Fruit fly (Drosophila melanogaster) whole organism, embryonic: ENCODE data around the gene orion.

ENCODE experiments used
- Asciz ChIP-seq: fragments of 200-800 bp; sonication (Bioruptor generic); optimal IDR thresholded peaks from 2 replicates; lab custom pipeline; 2017; ENCODE audit warnings: missing biosample characterization, mild to moderate bottlenecking, missing genetic modification characterization, missing genetic modification reagents
- Atf6 ChIP-seq: fragments of 200-800 bp; sonication (Bioruptor generic); IDR thresholded peaks from 2 replicates; pipeline ENCODE4 v1.3.6; 2022; ENCODE audit warnings: missing biosample characterization, missing genetic modification characterization
- CG1024 ChIP-seq: fragments of 200-800 bp; sonication (Bioruptor generic); IDR thresholded peaks from 2 replicates; pipeline ENCODE4 v1.3.6; 2022; ENCODE audit warnings: missing biosample characterization, missing genetic modification characterization
- CG11560 ChIP-seq: fragments of 200-800 bp; sonication (Bioruptor generic); IDR thresholded peaks from 3 replicates; pipeline ENCODE4 v1.3.6; 2022; ENCODE audit warnings: missing biosample characterization, missing genetic modification characterization
- CG12219 ChIP-seq: fragments of 200-800 bp; sonication (Bioruptor generic); optimal IDR thresholded peaks from 3 replicates; lab custom pipeline; 2018; ENCODE audit warnings: missing biosample characterization, mild to moderate bottlenecking, missing genetic modification characterization
- CG12236 ChIP-seq: fragments of 200-800 bp; sonication (Bioruptor generic); optimal IDR thresholded peaks from 2 replicates; lab custom pipeline; 2016; ENCODE audit warnings: missing biosample characterization, missing genetic modification characterization
- CG13287 ChIP-seq: fragments of 200-800 bp; sonication (Bioruptor generic); IDR thresholded peaks from 2 replicates; pipeline ENCODE4 v1.3.6; 2022; ENCODE audit warnings: missing biosample characterization, missing genetic modification characterization; ENCODE audit not compliant: partially characterized antibody
- CG15073 ChIP-seq: fragments of 200-800 bp; sonication (Bioruptor generic); optimal IDR thresholded peaks from 2 replicates; lab custom pipeline; 2016; ENCODE audit warnings: missing biosample characterization, missing genetic modification characterization
- CG1603 ChIP-seq: fragments of 200-800 bp; sonication (Bioruptor generic); optimal IDR thresholded peaks from 2 replicates; lab custom pipeline; 2019; ENCODE audit warnings: missing biosample characterization, mild to moderate bottlenecking, missing genetic modification characterization, moderate library complexity
- CG16779 ChIP-seq: fragments of 200-800 bp; sonication (Bioruptor generic); IDR thresholded peaks from 2 replicates; pipeline ENCODE4 v1.3.6; 2022; ENCODE audit warnings: missing biosample characterization, missing genetic modification characterization
- CG16863 ChIP-seq: fragments of 200-800 bp; sonication (Bioruptor generic); optimal IDR thresholded peaks from 3 replicates; lab custom pipeline; 2016; ENCODE audit warnings: missing biosample characterization, missing genetic modification characterization
- CG17359 ChIP-seq: fragments of 200-800 bp; sonication (Bioruptor generic); optimal IDR thresholded peaks from 3 replicates; lab custom pipeline; 2018; ENCODE audit warnings: missing biosample characterization, mild to moderate bottlenecking, missing genetic modification characterization, moderate library complexity
- CG2120 ChIP-seq: fragments of 200-800 bp; sonication (Bioruptor generic); optimal IDR thresholded peaks from 3 replicates; lab custom pipeline; 2016; ENCODE audit warnings: missing biosample characterization, missing genetic modification characterization
- CG2202 ChIP-seq: fragments of 200-800 bp; sonication (Bioruptor generic); optimal IDR thresholded peaks from 2 replicates; lab custom pipeline; 2018; ENCODE audit warnings: missing biosample characterization, mild to moderate bottlenecking, missing genetic modification characterization
- CG31365 ChIP-seq: fragments of 200-800 bp; sonication (Bioruptor generic); optimal IDR thresholded peaks from 2 replicates; lab custom pipeline; 2018; ENCODE audit warnings: missing biosample characterization, mild to moderate bottlenecking, missing genetic modification characterization
- CG3726 ChIP-seq: fragments of 200-800 bp; sonication (Bioruptor generic); IDR thresholded peaks from 3 replicates; pipeline ENCODE4, ENCODE4 v1.3.6; 2022; ENCODE audit warnings: missing biosample characterization, missing genetic modification characterization
- CG3847 ChIP-seq: fragments of 200-800 bp; sonication (Bioruptor generic); IDR thresholded peaks from 2 replicates; pipeline ENCODE4 v1.3.6; 2022; ENCODE audit warnings: missing biosample characterization, missing genetic modification characterization
- CG6689 ChIP-seq: fragments of 200-800 bp; sonication (Bioruptor generic); IDR thresholded peaks from 2 replicates; pipeline ENCODE4 v1.3.6; 2022; ENCODE audit warnings: missing biosample characterization, missing genetic modification characterization
- CG9437 ChIP-seq: fragments of 200-800 bp; sonication (Bioruptor generic); optimal IDR thresholded peaks from 2 replicates; lab custom pipeline; 2018; ENCODE audit warnings: missing biosample characterization, mild to moderate bottlenecking, missing genetic modification characterization
- Dek ChIP-seq: fragments of 200-800 bp; sonication (Bioruptor generic); optimal IDR thresholded peaks from 3 replicates; lab custom pipeline; 2019; ENCODE audit warnings: missing biosample characterization, mild to moderate bottlenecking, missing genetic modification characterization, moderate library complexity
- Dip3 ChIP-seq: fragments of 200-800 bp; sonication (Bioruptor generic); optimal IDR thresholded peaks from 3 replicates; lab custom pipeline; 2016; ENCODE audit warnings: missing biosample characterization, missing genetic modification characterization
- Ets97D ChIP-seq: fragments of 200-800 bp; sonication (Bioruptor generic); optimal IDR thresholded peaks from 3 replicates; lab custom pipeline; 2016; ENCODE audit warnings: missing biosample characterization, missing genetic modification characterization
- H15 ChIP-seq: fragments of 200-800 bp; sonication (Bioruptor generic); IDR thresholded peaks from 3 replicates; pipeline ENCODE4 v1.3.6; 2022; ENCODE audit warnings: missing biosample characterization, missing genetic modification characterization
- HLH54F ChIP-seq: fragments of 200-800 bp; sonication (Bioruptor generic); optimal IDR thresholded peaks from 3 replicates; lab custom pipeline; 2016; ENCODE audit warnings: missing biosample characterization, missing genetic modification characterization
- Hmx ChIP-seq: fragments of 200-800 bp; sonication (Bioruptor generic); optimal IDR thresholded peaks from 2 replicates; lab custom pipeline; 2016; ENCODE audit warnings: missing biosample characterization, missing genetic modification characterization
- Lhr ChIP-seq: fragments of 200-800 bp; sonication (Bioruptor generic); optimal IDR thresholded peaks from 3 replicates; lab custom pipeline; 2017; ENCODE audit warnings: mild to moderate bottlenecking, missing biosample characterization, missing genetic modification reagents, missing genetic modification characterization
- Lim3 ChIP-seq: fragments of 200-800 bp; sonication (Bioruptor generic); IDR thresholded peaks from 2 replicates; pipeline ENCODE4 v1.3.6; 2022; ENCODE audit warnings: missing biosample characterization, missing genetic modification characterization
- Myb ChIP-seq: fragments of 200-800 bp; sonication (Bioruptor generic); optimal IDR thresholded peaks from 2 replicates; lab custom pipeline; 2016; ENCODE audit warnings: missing biosample characterization, missing genetic modification characterization
- Oaz ChIP-seq: fragments of 200-800 bp; sonication (Bioruptor generic); IDR thresholded peaks from 2 replicates; pipeline ENCODE4 v1.3.6; 2022; ENCODE audit warnings: missing biosample characterization, missing genetic modification characterization
- Ravus ChIP-seq: fragments of 200-800 bp; sonication (Bioruptor generic); IDR thresholded peaks from 2 replicates; pipeline ENCODE4 v1.3.6; 2022; ENCODE audit warnings: missing biosample characterization, missing genetic modification characterization
- ac ChIP-seq: fragments of 200-800 bp; sonication (Bioruptor generic); optimal IDR thresholded peaks from 3 replicates; lab custom pipeline; 2017; ENCODE audit warnings: missing biosample characterization, mild to moderate bottlenecking, missing genetic modification characterization
- ara ChIP-seq: fragments of 200-800 bp; sonication (Bioruptor generic); IDR thresholded peaks from 2 replicates; pipeline ENCODE4 v1.3.6; 2022; ENCODE audit warnings: missing biosample characterization, missing genetic modification characterization
- bigmax ChIP-seq: fragments of 200-800 bp; sonication (Bioruptor generic); optimal IDR thresholded peaks from 2 replicates; lab custom pipeline; 2018; ENCODE audit warnings: missing biosample characterization, mild to moderate bottlenecking, missing genetic modification characterization
- bowl ChIP-seq: fragments of 200-800 bp; sonication (Bioruptor generic); IDR thresholded peaks from 2 replicates; pipeline ENCODE4 v1.3.6; 2022; ENCODE audit warnings: missing biosample characterization, missing genetic modification characterization
- cad ChIP-seq: fragments of >200 bp; optimal IDR thresholded peaks from 2 replicates; lab custom pipeline; 2017; ENCODE audit warnings: missing biosample characterization, missing genetic modification characterization
- crc ChIP-seq: fragments of 200-800 bp; sonication (Bioruptor generic); optimal IDR thresholded peaks from 2 replicates; lab custom pipeline; 2016; ENCODE audit warnings: missing biosample characterization, missing genetic modification characterization
- disco-r ChIP-seq: fragments of 200-800 bp; sonication (Bioruptor generic); optimal IDR thresholded peaks from 2 replicates; lab custom pipeline; 2016; ENCODE audit warnings: missing biosample characterization, missing genetic modification characterization
- dmrt11E ChIP-seq: fragments of 200-800 bp; sonication (Bioruptor generic); optimal IDR thresholded peaks from 3 replicates; lab custom pipeline; 2018; ENCODE audit warnings: missing biosample characterization, mild to moderate bottlenecking, missing genetic modification characterization, moderate library complexity
- ken ChIP-seq: fragments of 200-800 bp; sonication (Bioruptor generic); IDR thresholded peaks from 3 replicates; pipeline ENCODE4 v1.3.6; 2022; ENCODE audit warnings: missing biosample characterization, missing genetic modification characterization
- lmd ChIP-seq: fragments of 200-800 bp; sonication (Bioruptor generic); IDR thresholded peaks from 2 replicates; pipeline ENCODE4 v1.3.6; 2022; ENCODE audit warnings: missing biosample characterization, missing genetic modification characterization
- mirr ChIP-seq: fragments of 200-800 bp; sonication (Bioruptor generic); optimal IDR thresholded peaks from 3 replicates; lab custom pipeline; 2018; ENCODE audit warnings: missing biosample characterization, mild to moderate bottlenecking, missing genetic modification characterization
- odd ChIP-seq: fragments of 200-800 bp; sonication (Bioruptor generic); optimal IDR thresholded peaks from 2 replicates; lab custom pipeline; 2017; ENCODE audit warnings: missing biosample characterization, mild to moderate bottlenecking, missing genetic modification characterization
- otp ChIP-seq: fragments of 200-800 bp; sonication (Bioruptor generic); IDR thresholded peaks from 3 replicates; pipeline ENCODE4, ENCODE4 v1.3.6; 2022; ENCODE audit warnings: missing biosample characterization, missing genetic modification characterization
- pzg ChIP-seq: fragments of 200-800 bp; sonication (Bioruptor generic); optimal IDR thresholded peaks from 3 replicates; lab custom pipeline; 2018; ENCODE audit warnings: missing biosample characterization, mild to moderate bottlenecking, missing genetic modification characterization, moderate library complexity
- run ChIP-seq: fragments of 200-800 bp; sonication (Bioruptor generic); optimal IDR thresholded peaks from 3 replicates; lab custom pipeline; 2018; ENCODE audit warnings: missing biosample characterization, mild to moderate bottlenecking, missing genetic modification characterization
- shn ChIP-seq: fragments of 200-800 bp; sonication (Bioruptor generic); optimal IDR thresholded peaks from 3 replicates; lab custom pipeline; 2016; ENCODE audit warnings: missing biosample characterization, missing genetic modification characterization
- sima ChIP-seq: fragments of 200-800 bp; sonication (Bioruptor generic); optimal IDR thresholded peaks from 2 replicates; lab custom pipeline; 2016; ENCODE audit warnings: missing biosample characterization, missing genetic modification characterization
- sqz ChIP-seq: fragments of 200-800 bp; sonication (Bioruptor generic); optimal IDR thresholded peaks from 3 replicates; lab custom pipeline; 2018; ENCODE audit warnings: missing biosample characterization, mild to moderate bottlenecking, missing genetic modification characterization
- vnd ChIP-seq: fragments of 200-800 bp; sonication (Bioruptor generic); IDR thresholded peaks from 3 replicates; pipeline ENCODE4 v1.3.6; 2022; ENCODE audit warnings: missing biosample characterization, missing genetic modification characterization; ENCODE audit not compliant: partially characterized antibody

Gene orion

dm6 chrX:7901153-7902038, 45.3 kb downstream of the orion start, which contains the start of the genes RpS6 and bys (continued):
- TF ChIP-seq lmd (GFP tag; lab: Robert Waterston, UW) (peak; percentile 30; the same call in 1 of the 2 replicates), dmrt11E (tag; lab: Kevin White, UChicago) (no peak), Lhr (GFP tag; lab: Kevin White, UChicago) (peak; percentile 14), CG6689 (GFP tag; lab: Robert Waterston, UW) (peak; percentile 5; the same call in 1 of the 2 replicates), ara (GFP tag; lab: Robert Waterston, UW) (peak; percentile 13; the same call in 1 of the 2 replicates), CG16863 (GFP tag; lab: Kevin White, UChicago) (no peak), pzg (GFP tag; lab: Kevin White, UChicago) (peak; percentile 58), CG9437 (GFP tag; lab: Kevin White, UChicago) (peak; percentile 63), CG3847 (peak; percentile 38; the same call in 1 of the 2 replicates), cad (GFP tag; lab: Kevin White, UChicago) (no peak), odd (peak; percentile 51), CG12236 (GFP tag; lab: Kevin White, UChicago) (no peak), CG2202 (tag; lab: Kevin White, UChicago) (peak; percentile 14), ac (GFP tag; lab: Kevin White, UChicago) (peak; percentile 46), sqz (GFP tag; lab: Kevin White, UChicago) (peak; percentile 82), CG12219 (GFP tag; lab: Kevin White, UChicago) (peak; percentile 20), HLH54F (GFP tag; lab: Kevin White, UChicago) (peak; percentile 22), CG13287 (GFP tag; lab: Robert Waterston, UW) (peak; percentile 76), CG1603 (tag; lab: Kevin White, UChicago) (peak; percentile 61), Asciz (GFP tag; lab: Kevin White, UChicago) (peak; percentile 64), CG3726 (0 out of 3 replicates have a peak, but pooled peaks have one; percentile 23), CG16779 (GFP tag; lab: Robert Waterston, UW) (peak; percentile 65), bigmax (GFP tag; lab: Kevin White, UChicago) (peak; percentile 7), CG17359 (tag; lab: Kevin White, UChicago) (peak; percentile 14), Lim3 (GFP tag; lab: Robert Waterston, UW) (no peak), Oaz (peak; percentile 15; the same call in 1 of the 2 replicates), crc (no peak), Hmx (GFP tag; lab: Kevin White, UChicago) (no peak), disco-r (peak; percentile 7), run (tag; lab: Kevin White, UChicago) (peak; percentile 7), Dip3 (GFP tag; lab: Kevin White, UChicago) (peak; percentile 28), CG15073 (GFP tag; lab: Kevin White, UChicago) (no peak), CG1024 (GFP tag; lab: Robert Waterston, UW) (no peak), CG31365 (tag; lab: Kevin White, UChicago) (peak; percentile 6), ken (GFP tag; lab: Robert Waterston, UW) (peak; percentile 42; the same call in 1 of the 3 replicates), mirr (peak; percentile 31), H15 (GFP tag; lab: Robert Waterston, UW) (peak; percentile 58; the same call in 1 of the 3 replicates), Ravus (GFP tag; lab: Robert Waterston, UW) (no peak), otp (GFP tag; lab: Robert Waterston, UW) (peak; percentile 72; the same call in 2 of the 3 replicates), shn (GFP tag; lab: Kevin White, UChicago) (no peak), Dek (tag; lab: Kevin White, UChicago) (no peak), Atf6 (GFP tag; lab: Robert Waterston, UW) (no peak), sima (GFP tag; lab: Kevin White, UChicago) (no peak), vnd (GFP tag; lab: Robert Waterston, UW) (peak; percentile 78), Ets97D (GFP tag; lab: Kevin White, UChicago) (peak; percentile 96), bowl (GFP tag; lab: Robert Waterston, UW) (no peak), CG2120 (peak; percentile 62), Myb (GFP tag; lab: Kevin White, UChicago) (no peak), CG11560 (tag; lab: Robert Waterston, UW) (no peak)
